Fruit fly (Drosophila melanogaster): ENCODE data around the gene CG4238.
A peak's percentile ranks its signal among the peaks of the same experiment; 100 is the strongest.

CG4238 gene

DNA sequence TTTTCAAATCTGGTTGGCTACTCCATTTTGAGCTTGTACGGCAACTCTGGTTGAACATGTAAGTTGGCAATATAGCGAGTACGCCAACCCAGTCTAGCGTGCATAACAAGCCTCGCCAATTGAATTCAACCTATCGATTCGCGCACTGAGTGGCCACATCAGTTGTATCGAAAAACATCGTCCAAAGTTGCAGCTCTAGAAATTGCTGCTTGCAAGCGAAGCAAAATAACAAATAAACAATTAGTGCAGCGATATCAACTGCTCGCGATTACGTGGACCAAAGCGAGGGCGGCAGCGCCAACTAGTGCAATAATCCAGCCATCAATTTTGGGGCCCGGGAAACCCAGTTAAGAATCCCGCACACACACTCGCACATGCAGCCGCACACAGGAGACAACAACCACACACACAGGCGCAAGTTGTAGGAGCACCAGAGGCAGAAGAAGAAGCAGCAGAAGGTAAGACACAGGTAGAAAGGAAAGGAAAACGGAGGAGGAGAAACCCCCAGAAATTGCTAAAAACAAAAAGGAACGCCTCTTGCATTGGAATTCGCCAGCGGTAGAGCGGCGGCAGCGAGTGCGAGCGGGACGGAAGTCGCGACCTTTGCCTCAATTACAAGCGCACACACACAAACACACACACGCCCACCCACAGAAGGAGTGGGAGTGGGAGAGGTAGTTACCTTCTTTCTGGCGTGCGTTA, 28.0 kb downstream of the CG4238 start (continued):
- TF ChIP-seq p53 (GFP tag; optimal IDR thresholded peaks at IDR 0.05) (peak; percentile 79), Gug (GFP tag; IDR thresholded peaks at IDR 0.05) (peak; percentile 40; the same call in 1 of the 4 replicates), ftz-f1 (GFP tag; optimal IDR thresholded peaks at IDR 0.05) (peak; percentile 22), gro (GFP tag; optimal IDR thresholded peaks at IDR 0.05) (no peak), crol (GFP tag; IDR thresholded peaks at IDR 0.05) (no peak), CG8359 (GFP tag; optimal IDR thresholded peaks at IDR 0.05; ENCODE audit: borderline replicate concordance) (no peak), Jarid2 (GFP tag; optimal IDR thresholded peaks at IDR 0.05) (no peak), btn (GFP tag; optimal IDR thresholded peaks at IDR 0.05) (no peak), Bteb2 (GFP tag; optimal IDR thresholded peaks at IDR 0.05) (no peak), Ets65A (GFP tag) (peak; percentile 96), Atf6 (GFP tag; IDR thresholded peaks at IDR 0.05) (no peak), lola (GFP tag; optimal IDR thresholded peaks at IDR 0.05) (no peak), CG8924 (tag; optimal IDR thresholded peaks at IDR 0.05) (no peak), CG6175 (GFP tag; IDR thresholded peaks at IDR 0.05) (no peak), CG12219 (GFP tag; optimal IDR thresholded peaks at IDR 0.05) (no peak), CG12659 (GFP tag; optimal IDR thresholded peaks at IDR 0.05) (peak; percentile 76), tup (GFP tag; optimal IDR thresholded peaks at IDR 0.05) (no peak), CG1603 (tag; optimal IDR thresholded peaks at IDR 0.05) (peak; percentile 95), wek (GFP tag; optimal IDR thresholded peaks at IDR 0.05) (no peak), CG30020 (tag; optimal IDR thresholded peaks at IDR 0.05) (no peak), CG17829 (tag; optimal IDR thresholded peaks at IDR 0.05) (peak; percentile 56), Dfd (GFP tag; optimal IDR thresholded peaks at IDR 0.05) (no peak), CG1233 (GFP tag; optimal IDR thresholded peaks at IDR 0.05) (no peak), dimm (GFP tag; IDR thresholded peaks at IDR 0.05) (no peak), tin (GFP tag; optimal IDR thresholded peaks at IDR 0.05) (no peak), sens (GFP tag) (no peak), CG11247 (GFP tag; IDR thresholded peaks at IDR 0.05) (no peak), C15 (GFP tag; IDR thresholded peaks at IDR 0.05) (no peak), CG17361 (GFP tag; IDR thresholded peaks at IDR 0.05) (0 out of 3 replicates have a peak, but pooled peaks have one; percentile 28), Xbp1 (GFP tag; optimal IDR thresholded peaks at IDR 0.05) (peak; percentile 72), Sox102F (GFP tag; optimal IDR thresholded peaks at IDR 0.05) (no peak), sd (tag; optimal IDR thresholded peaks at IDR 0.05) (peak; percentile 54), CkIIα-i1 (GFP tag; IDR thresholded peaks at IDR 0.05) (no peak), unpg (GFP tag; optimal IDR thresholded peaks at IDR 0.05) (no peak), CG5953 (GFP tag; IDR thresholded peaks at IDR 0.05) (no peak), CG15601 (tag; optimal IDR thresholded peaks at IDR 0.05) (peak; percentile 35), cad (GFP tag; optimal IDR thresholded peaks at IDR 0.05) (no peak), pum (GFP tag; optimal IDR thresholded peaks at IDR 0.05) (no peak), pzg (GFP tag; optimal IDR thresholded peaks at IDR 0.05) (peak; percentile 99), Lhr (GFP tag; optimal IDR thresholded peaks at IDR 0.05) (peak; percentile 94), tx (GFP tag; optimal IDR thresholded peaks at IDR 0.05) (no peak), Optix (GFP tag; IDR thresholded peaks at IDR 0.05) (no peak), prd (optimal IDR thresholded peaks at IDR 0.05) (no peak), prd (GFP tag; IDR thresholded peaks at IDR 0.05) (peak; percentile 41; the same call in 1 of the 3 replicates), ssp (GFP tag; IDR thresholded peaks at IDR 0.05) (peak; percentile 31; the same call in 1 of the 2 replicates), Nf-YA (GFP tag; IDR thresholded peaks at IDR 0.05) (no peak), CG15073 (GFP tag; optimal IDR thresholded peaks at IDR 0.05) (no peak), E2f1 (GFP tag; IDR thresholded peaks at IDR 0.05) (no peak), CG11560 (tag; IDR thresholded peaks at IDR 0.05) (peak; percentile 62; the same call in 2 of the 3 replicates), Vsx1 (GFP tag; optimal IDR thresholded peaks at IDR 0.05) (no peak), CG16813 (GFP tag; IDR thresholded peaks at IDR 0.05; ENCODE audit: partially characterized antibody) (peak; percentile 94)
